Worm (Caenorhabditis elegans) whole organism, early embryonic: ENCODE measurements around the gene lect-2.

ENCODE experiments used
- B0310.2 ChIP-seq: sonication (generic microtip); optimal IDR thresholded peaks from 2 replicates; lab custom pipeline; 2016; ENCODE audit warnings: mild to moderate bottlenecking, missing genetic modification characterization, missing compliant biosample characterization
- F13C5.2 ChIP-seq: sonication (generic microtip); optimal IDR thresholded peaks from 2 replicates; lab custom pipeline; 2017; ENCODE audit warnings: mild to moderate bottlenecking, missing genetic modification characterization, inconsistent platforms, missing compliant biosample characterization
- aly-1 ChIP-seq: sonication (generic microtip); optimal IDR thresholded peaks from 2 replicates; lab custom pipeline; 2016; ENCODE audit warnings: missing genetic modification characterization, missing compliant biosample characterization
- ama-1 ChIP-seq: fragments of 150-350 bp; optimal IDR thresholded peaks from 2 replicates; lab custom pipeline; 2014
- ceh-13 ChIP-seq: fragments of 200-800 bp; sonication (Bioruptor generic); optimal IDR thresholded peaks from 2 replicates; lab custom pipeline; 2018; ENCODE audit warnings: mild to moderate bottlenecking, missing genetic modification characterization, missing compliant biosample characterization
- ceh-36 ChIP-seq: sonication (generic microtip); optimal IDR thresholded peaks from 2 replicates; lab custom pipeline; 2016; ENCODE audit warnings: missing genetic modification characterization, inconsistent platforms, missing compliant biosample characterization
- ets-7 ChIP-seq: sonication (generic microtip); optimal IDR thresholded peaks from 2 replicates; lab custom pipeline; 2016; ENCODE audit warnings: missing genotype, missing genetic modification characterization, missing compliant biosample characterization
- flt-1 ChIP-seq: fragments of 200-800 bp; sonication (Bioruptor generic); IDR thresholded peaks from 2 replicates; pipeline ENCODE4 v1.3.6; 2022; ENCODE audit warnings: missing genetic modification characterization, missing compliant biosample characterization
- hmbx-1 ChIP-seq: sonication (generic microtip); optimal IDR thresholded peaks from 2 replicates; lab custom pipeline; 2016; ENCODE audit warnings: mild to moderate bottlenecking, missing genetic modification characterization, missing compliant biosample characterization
- hmg-4 ChIP-seq: fragments of 200-800 bp; sonication (Bioruptor generic); optimal IDR thresholded peaks from 2 replicates; lab custom pipeline; 2018; ENCODE audit warnings: mild to moderate bottlenecking, missing genetic modification characterization, missing compliant biosample characterization
- hnd-1 ChIP-seq: sonication (generic microtip); optimal IDR thresholded peaks from 2 replicates; lab custom pipeline; 2016; ENCODE audit warnings: missing genetic modification characterization, missing compliant biosample characterization
- pes-1 ChIP-seq: fragments of 200-800 bp; sonication (Bioruptor generic); IDR thresholded peaks from 2 replicates; pipeline ENCODE4 v1.3.6; 2022; ENCODE audit warnings: missing genetic modification reagents, missing genetic modification characterization, missing compliant biosample characterization
- scrt-1 ChIP-seq: fragments of 200-800 bp; sonication (Bioruptor generic); IDR thresholded peaks from 2 replicates; pipeline ENCODE4 v1.3.6; 2022; ENCODE audit warnings: missing genetic modification characterization, missing compliant biosample characterization
- sea-1 ChIP-seq: fragments of 200-800 bp; sonication (Bioruptor generic); conservative IDR thresholded peaks from 2 replicates; pipeline ENCODE4 v1.3.6; 2022; ENCODE audit warnings: missing genetic modification characterization, missing compliant biosample characterization
- tbx-11 ChIP-seq: fragments of 200-800 bp; sonication (Bioruptor generic); IDR thresholded peaks from 2 replicates; pipeline ENCODE4 v1.3.6; 2022; ENCODE audit warnings: missing genetic modification characterization, missing compliant biosample characterization
- tbx-37 ChIP-seq: fragments of 200-800 bp; sonication (Bioruptor generic); conservative IDR thresholded peaks from 2 replicates; pipeline ENCODE4 v1.3.6; 2022; ENCODE audit warnings: missing genetic modification reagents, missing genetic modification characterization, missing compliant biosample characterization
- tra-4 ChIP-seq: sonication (generic microtip); optimal IDR thresholded peaks from 2 replicates; lab custom pipeline; 2017; ENCODE audit warnings: missing genetic modification characterization, missing compliant biosample characterization

Gene lect-2

ce11 chrII:5835146-5835545, 44.6 kb downstream of the lect-2 start:
- no peak for TF ChIP-seq hmbx-1 (tag; lab: Kevin White, UChicago)
- TF ChIP-seq ceh-13 (GFP tag; lab: Kevin White, UChicago) = no peak
- no peak for TF ChIP-seq scrt-1 (GFP tag; lab: Robert Waterston, UW)
- no peak for TF ChIP-seq tra-4 (tag; lab: Kevin White, UChicago)
- no peak for TF ChIP-seq F13C5.2 (tag; lab: Kevin White, UChicago)
- TF ChIP-seq sea-1 (GFP tag; lab: Robert Waterston, UW) = no peak
- TF ChIP-seq ets-7 = no peak
- TF ChIP-seq flt-1 (GFP tag; lab: Robert Waterston, UW) = no peak
- TF ChIP-seq pes-1 (GFP tag; lab: Robert Waterston, UW) = no peak
- TF ChIP-seq tbx-37 (GFP tag; lab: Robert Waterston, UW) = no peak
- TF ChIP-seq hnd-1 (tag; lab: Kevin White, UChicago) = no peak
- TF ChIP-seq ama-1 (lab: Kevin White, UChicago) = no peak
- TF ChIP-seq B0310.2 (tag; lab: Kevin White, UChicago) = no peak
- TF ChIP-seq aly-1 (tag; lab: Kevin White, UChicago) = no peak

ce11 chrII:5836153-5836719, 45.7 kb downstream of the lect-2 start, which contains the start of gene fzo-1:
TSS of gene fzo-1 (minus strand) at chrII:5836203.
- peak; percentile 48 for TF ChIP-seq ets-7
- no peak for TF ChIP-seq pes-1 (GFP tag; lab: Robert Waterston, UW)
- TF ChIP-seq ceh-13 (GFP tag; lab: Kevin White, UChicago) = peak; percentile 36
- peak; percentile 21 for TF ChIP-seq B0310.2 (tag; lab: Kevin White, UChicago)
- TF ChIP-seq sea-1 (GFP tag; lab: Robert Waterston, UW) = no peak
- no peak for TF ChIP-seq ceh-36 (tag; lab: Kevin White, UChicago)
- peak; percentile 14 for TF ChIP-seq tra-4 (tag; lab: Kevin White, UChicago)
- TF ChIP-seq flt-1 (GFP tag; lab: Robert Waterston, UW) = no peak
- peak; percentile 40 for TF ChIP-seq hnd-1 (tag; lab: Kevin White, UChicago)
- no peak for TF ChIP-seq aly-1 (tag; lab: Kevin White, UChicago)
- 0 out of 2 replicates have a peak, but pooled peaks have one; percentile 26 for TF ChIP-seq tbx-37 (GFP tag; lab: Robert Waterston, UW)
- TF ChIP-seq scrt-1 (GFP tag; lab: Robert Waterston, UW) = no peak
- TF ChIP-seq F13C5.2 (tag; lab: Kevin White, UChicago) = peak; percentile 26
- no peak for TF ChIP-seq hmbx-1 (tag; lab: Kevin White, UChicago)
- no peak for TF ChIP-seq tbx-11
- TF ChIP-seq ama-1 (lab: Kevin White, UChicago) = no peak
- TF ChIP-seq hmg-4 = no peak

- TF ChIP-seq ceh-13 (GFP tag; lab: Kevin White, UChicago) (no peak), ets-7 (no peak), tra-4 (tag; lab: Kevin White, UChicago) (no peak), B0310.2 (tag; lab: Kevin White, UChicago) (no peak), F13C5.2 (tag; lab: Kevin White, UChicago) (no peak), ceh-36 (tag; lab: Kevin White, UChicago) (no peak), tbx-11 (no peak), scrt-1 (GFP tag; lab: Robert Waterston, UW) (no peak)
Measured at ce11 chrII:5838453-5838852, 47.9 kb downstream of the lect-2 start, which contains the start of gene ZK1248.15. TSS of gene ZK1248.15 (minus strand) at chrII:5838553.

ce11 chrII:5839227-5839626, 48.7 kb downstream of the lect-2 start, which contains the start of gene ZK1248.19:
TSS of gene ZK1248.19 (minus strand) at chrII:5839414.
- TF ChIP-seq tra-4 (tag; lab: Kevin White, UChicago) (no peak), tbx-37 (GFP tag; lab: Robert Waterston, UW) (no peak)

ce11 chrII:5841053-5841547, 50.6 kb downstream of the lect-2 start, which contains the start of gene lec-5:
TSS of gene lec-5 (minus strand) at chrII:5841103.
- TF ChIP-seq tra-4 (tag; lab: Kevin White, UChicago) (no peak), ceh-36 (tag; lab: Kevin White, UChicago) (no peak), aly-1 (tag; lab: Kevin White, UChicago) (no peak), tbx-11 (no peak), ets-7 (no peak), B0310.2 (tag; lab: Kevin White, UChicago) (no peak), ama-1 (lab: Kevin White, UChicago) (no peak), hnd-1 (tag; lab: Kevin White, UChicago) (no peak), pes-1 (GFP tag; lab: Robert Waterston, UW) (no peak), ceh-13 (GFP tag; lab: Kevin White, UChicago) (no peak), tbx-37 (GFP tag; lab: Robert Waterston, UW) (no peak), sea-1 (GFP tag; lab: Robert Waterston, UW) (no peak), scrt-1 (GFP tag; lab: Robert Waterston, UW) (no peak), F13C5.2 (tag; lab: Kevin White, UChicago) (no peak), hmbx-1 (tag; lab: Kevin White, UChicago) (no peak), hmg-4 (no peak), flt-1 (GFP tag; lab: Robert Waterston, UW) (no peak)

- TF ChIP-seq scrt-1 (GFP tag; lab: Robert Waterston, UW) = no peak
- no peak for TF ChIP-seq hmg-4
Measured at ce11 chrII:5841866-5842265, 51.3 kb downstream of the lect-2 start, which contains the start of gene nep-25. TSS of gene nep-25 (plus strand) at chrII:5842240.
